Fruit fly (Drosophila melanogaster) whole organism, embryonic: ENCODE results near the gene CG14273.

Experiments used
- CG10147 ChIP-seq: fragments of 200-800 bp; sonication (Bioruptor generic); optimal IDR thresholded peaks from 2 replicates; lab custom pipeline; 2019; ENCODE audit warnings: missing biosample characterization, mild to moderate bottlenecking, missing genetic modification characterization, moderate library complexity
- CG10959 ChIP-seq: fragments of 200-800 bp; sonication (Bioruptor generic); IDR thresholded peaks from 2 replicates; pipeline ENCODE4 v1.3.6; 2022; ENCODE audit warnings: missing biosample characterization, missing genetic modification characterization
- CG12219 ChIP-seq: fragments of 200-800 bp; sonication (Bioruptor generic); optimal IDR thresholded peaks from 3 replicates; lab custom pipeline; 2018; ENCODE audit warnings: missing biosample characterization, mild to moderate bottlenecking, missing genetic modification characterization
- CG13123 ChIP-seq: fragments of 200-800 bp; sonication (Bioruptor generic); optimal IDR thresholded peaks from 2 replicates; lab custom pipeline; 2016; ENCODE audit warnings: missing biosample characterization, missing genetic modification characterization
- CG15011 ChIP-seq: fragments of 200-800 bp; sonication (Bioruptor generic); optimal IDR thresholded peaks from 3 replicates; lab custom pipeline; 2018; ENCODE audit warnings: missing biosample characterization, mild to moderate bottlenecking, missing genetic modification characterization
- CG15073 ChIP-seq: fragments of 200-800 bp; sonication (Bioruptor generic); optimal IDR thresholded peaks from 2 replicates; lab custom pipeline; 2016; ENCODE audit warnings: missing biosample characterization, missing genetic modification characterization
- CG15696 ChIP-seq: fragments of 200-800 bp; sonication (Bioruptor generic); optimal IDR thresholded peaks from 2 replicates; lab custom pipeline; 2019; ENCODE audit warnings: missing biosample characterization, mild to moderate bottlenecking, missing genetic modification characterization, moderate library complexity
- CG1602 ChIP-seq: fragments of 200-800 bp; sonication (Bioruptor generic); optimal IDR thresholded peaks from 3 replicates; lab custom pipeline; 2016; ENCODE audit warnings: missing biosample characterization, missing genetic modification characterization
- CG17385 ChIP-seq: fragments of 200-800 bp; sonication (Bioruptor generic); optimal IDR thresholded peaks from 3 replicates; lab custom pipeline; 2018; ENCODE audit warnings: missing biosample characterization, mild to moderate bottlenecking, missing genetic modification characterization
- CG18599 ChIP-seq: fragments of 200-800 bp; sonication (Bioruptor generic); optimal IDR thresholded peaks from 3 replicates; lab custom pipeline; 2017; ENCODE audit warnings: missing biosample characterization, missing genetic modification characterization, mild to moderate bottlenecking, moderate library complexity, missing genetic modification reagents
- CG30431 ChIP-seq: fragments of 200-800 bp; sonication (Bioruptor generic); optimal IDR thresholded peaks from 2 replicates; lab custom pipeline; 2017; ENCODE audit warnings: missing biosample characterization, missing genetic modification characterization
- CG34376 ChIP-seq: fragments of 200-800 bp; sonication (Bioruptor generic); optimal IDR thresholded peaks from 2 replicates; lab custom pipeline; 2018; ENCODE audit warnings: missing biosample characterization, mild to moderate bottlenecking, missing genetic modification characterization
- CG34422 ChIP-seq: fragments of 200-800 bp; sonication (Bioruptor generic); IDR thresholded peaks from 3 replicates; pipeline ENCODE4 v1.3.6; 2022; ENCODE audit warnings: missing biosample characterization, missing genetic modification characterization
- CG3838 ChIP-seq: fragments of 200-800 bp; sonication (Bioruptor generic); optimal IDR thresholded peaks from 3 replicates; lab custom pipeline; 2016; ENCODE audit warnings: missing biosample characterization, missing genetic modification characterization
- CG42726 ChIP-seq: fragments of 200-800 bp; sonication (Bioruptor generic); IDR thresholded peaks from 2 replicates; pipeline ENCODE4 v1.3.6; 2022; ENCODE audit warnings: missing biosample characterization, missing genetic modification characterization; ENCODE audit not compliant: partially characterized antibody
- CG4730 ChIP-seq: fragments of 200-800 bp; sonication (Bioruptor generic); IDR thresholded peaks from 2 replicates; pipeline ENCODE4 v1.3.6; 2022; ENCODE audit warnings: missing biosample characterization, missing genetic modification characterization
- CG6683 ChIP-seq: fragments of 200-800 bp; sonication (Bioruptor generic); optimal IDR thresholded peaks from 2 replicates; lab custom pipeline; 2017; ENCODE audit warnings: missing biosample characterization, mild to moderate bottlenecking, missing genetic modification characterization, missing genetic modification reagents
- CG8089 ChIP-seq: fragments of 200-800 bp; sonication (Bioruptor generic); optimal IDR thresholded peaks from 3 replicates; lab custom pipeline; 2016; ENCODE audit warnings: missing biosample characterization, missing genetic modification characterization
- CG8388 ChIP-seq: fragments of 200-800 bp; sonication (Bioruptor generic); optimal IDR thresholded peaks from 2 replicates; lab custom pipeline; 2019; ENCODE audit warnings: missing biosample characterization, mild to moderate bottlenecking, missing genetic modification characterization, moderate library complexity
- CG9437 ChIP-seq: fragments of 200-800 bp; sonication (Bioruptor generic); optimal IDR thresholded peaks from 2 replicates; lab custom pipeline; 2018; ENCODE audit warnings: missing biosample characterization, mild to moderate bottlenecking, missing genetic modification characterization
- CkIIα-i1 ChIP-seq: fragments of 200-800 bp; sonication (Bioruptor generic); IDR thresholded peaks from 2 replicates; pipeline ENCODE4 v1.3.6; 2022; ENCODE audit warnings: missing biosample characterization, missing genetic modification characterization
- E2f2 ChIP-seq: fragments of 200-800 bp; sonication (Bioruptor generic); IDR thresholded peaks from 2 replicates; pipeline ENCODE4 v1.3.6; 2022; ENCODE audit warnings: missing biosample characterization, missing genetic modification characterization
- H15 ChIP-seq: fragments of 200-800 bp; sonication (Bioruptor generic); IDR thresholded peaks from 3 replicates; pipeline ENCODE4 v1.3.6; 2022; ENCODE audit warnings: missing biosample characterization, missing genetic modification characterization
- H2.0 ChIP-seq: fragments of 200-800 bp; sonication (Bioruptor generic); IDR thresholded peaks from 2 replicates; pipeline ENCODE4 v1.3.6; 2022; ENCODE audit warnings: missing biosample characterization, missing genetic modification characterization
- HLH3B ChIP-seq: fragments of 200-800 bp; sonication (Bioruptor generic); IDR thresholded peaks from 2 replicates; pipeline ENCODE4 v1.3.6; 2022; ENCODE audit warnings: missing biosample characterization, missing genetic modification characterization
- Six4 ChIP-seq: fragments of 200-800 bp; sonication (Bioruptor generic); optimal IDR thresholded peaks from 2 replicates; lab custom pipeline; 2016; ENCODE audit warnings: missing biosample characterization, missing genetic modification characterization
- YL-1 ChIP-seq: fragments of 200-800 bp; sonication (Bioruptor generic); optimal IDR thresholded peaks from 3 replicates; lab custom pipeline; 2017; ENCODE audit warnings: missing biosample characterization, mild to moderate bottlenecking, missing genetic modification characterization
- bcd ChIP-seq: fragments of 200-800 bp; sonication (Bioruptor generic); optimal IDR thresholded peaks from 2 replicates; lab custom pipeline; 2017; ENCODE audit warnings: missing biosample characterization, mild to moderate bottlenecking, missing genetic modification characterization
- bowl ChIP-seq: fragments of 200-800 bp; sonication (Bioruptor generic); IDR thresholded peaks from 2 replicates; pipeline ENCODE4 v1.3.6; 2022; ENCODE audit warnings: missing biosample characterization, missing genetic modification characterization
- cato ChIP-seq: fragments of 200-800 bp; sonication (Bioruptor generic); optimal IDR thresholded peaks from 2 replicates; lab custom pipeline; 2016; ENCODE audit warnings: missing biosample characterization, missing genetic modification characterization, borderline replicate concordance
- dan ChIP-seq: fragments of 200-800 bp; sonication (Bioruptor generic); IDR thresholded peaks from 2 replicates; pipeline ENCODE4 v1.3.6; 2022; ENCODE audit warnings: missing biosample characterization, missing genetic modification characterization
- dmrt99B ChIP-seq: fragments of 200-800 bp; sonication (Bioruptor generic); optimal IDR thresholded peaks from 2 replicates; lab custom pipeline; 2018; ENCODE audit warnings: missing biosample characterization, mild to moderate bottlenecking, missing genetic modification characterization, moderate library complexity
- ems ChIP-seq: fragments of 200-800 bp; sonication (Bioruptor generic); optimal IDR thresholded peaks from 3 replicates; lab custom pipeline; 2016; ENCODE audit warnings: missing biosample characterization, missing genetic modification characterization
- fd3F ChIP-seq: fragments of 200-800 bp; sonication (Bioruptor generic); optimal IDR thresholded peaks from 2 replicates; lab custom pipeline; 2018; ENCODE audit warnings: missing biosample characterization, mild to moderate bottlenecking, missing genetic modification characterization, moderate library complexity
- fd64A ChIP-seq: fragments of 200-800 bp; sonication (Bioruptor generic); optimal IDR thresholded peaks from 3 replicates; lab custom pipeline; 2018; ENCODE audit warnings: missing biosample characterization, mild to moderate bottlenecking, missing genetic modification characterization
- gcm2 ChIP-seq: fragments of 200-800 bp; sonication (Bioruptor generic); optimal IDR thresholded peaks from 2 replicates; lab custom pipeline; 2016; ENCODE audit warnings: missing biosample characterization, missing genetic modification characterization
- gfzf ChIP-seq: fragments of 200-800 bp; sonication (Bioruptor generic); optimal IDR thresholded peaks from 2 replicates; lab custom pipeline; 2016; ENCODE audit warnings: missing biosample characterization, mild to moderate bottlenecking, missing genetic modification characterization, moderate library complexity
- gsb ChIP-seq: fragments of 200-800 bp; sonication (Bioruptor generic); IDR thresholded peaks from 2 replicates; pipeline ENCODE4 v1.3.6; 2022; ENCODE audit warnings: missing biosample characterization, missing genetic modification characterization
- ken ChIP-seq: fragments of 200-800 bp; sonication (Bioruptor generic); IDR thresholded peaks from 3 replicates; pipeline ENCODE4 v1.3.6; 2022; ENCODE audit warnings: missing biosample characterization, missing genetic modification characterization
- lab ChIP-seq: fragments of 200-800 bp; sonication (Bioruptor generic); optimal IDR thresholded peaks from 3 replicates; lab custom pipeline; 2017; ENCODE audit warnings: missing biosample characterization, missing genetic modification characterization, mild to moderate bottlenecking, moderate library complexity, missing genetic modification reagents
- mam ChIP-seq: fragments of 200-800 bp; sonication (Bioruptor generic); optimal IDR thresholded peaks from 3 replicates; lab custom pipeline; 2016; ENCODE audit warnings: missing biosample characterization, missing genetic modification characterization
- org-1 ChIP-seq: fragments of 200-800 bp; sonication (Bioruptor generic); optimal IDR thresholded peaks from 2 replicates; lab custom pipeline; 2017; ENCODE audit warnings: missing biosample characterization, missing genetic modification characterization
- p53 ChIP-seq: fragments of 200-800 bp; sonication (Bioruptor generic); optimal IDR thresholded peaks from 2 replicates; lab custom pipeline; 2016; ENCODE audit warnings: missing biosample characterization, missing genetic modification characterization
- pzg ChIP-seq: fragments of 200-800 bp; sonication (Bioruptor generic); optimal IDR thresholded peaks from 3 replicates; lab custom pipeline; 2018; ENCODE audit warnings: missing biosample characterization, mild to moderate bottlenecking, missing genetic modification characterization, moderate library complexity
- shn ChIP-seq: fragments of 200-800 bp; sonication (Bioruptor generic); optimal IDR thresholded peaks from 3 replicates; lab custom pipeline; 2016; ENCODE audit warnings: missing biosample characterization, missing genetic modification characterization
- slp2 ChIP-seq: fragments of 200-800 bp; sonication (Bioruptor generic); optimal IDR thresholded peaks from 2 replicates; lab custom pipeline; 2016; ENCODE audit warnings: missing biosample characterization, missing genetic modification characterization
- tgo ChIP-seq: fragments of 200-800 bp; sonication (Bioruptor generic); IDR thresholded peaks from 3 replicates; pipeline ENCODE4 v1.3.6; 2022; ENCODE audit warnings: missing biosample characterization, missing genetic modification characterization
- vnd ChIP-seq: fragments of 200-800 bp; sonication (Bioruptor generic); IDR thresholded peaks from 3 replicates; pipeline ENCODE4 v1.3.6; 2022; ENCODE audit warnings: missing biosample characterization, missing genetic modification characterization; ENCODE audit not compliant: partially characterized antibody
- wdn ChIP-seq: fragments of 200-800 bp; sonication (Bioruptor generic); IDR thresholded peaks from 2 replicates; pipeline ENCODE4 v1.3.6; 2022; ENCODE audit warnings: missing biosample characterization, missing genetic modification characterization

The CG14273 gene

DNA sequence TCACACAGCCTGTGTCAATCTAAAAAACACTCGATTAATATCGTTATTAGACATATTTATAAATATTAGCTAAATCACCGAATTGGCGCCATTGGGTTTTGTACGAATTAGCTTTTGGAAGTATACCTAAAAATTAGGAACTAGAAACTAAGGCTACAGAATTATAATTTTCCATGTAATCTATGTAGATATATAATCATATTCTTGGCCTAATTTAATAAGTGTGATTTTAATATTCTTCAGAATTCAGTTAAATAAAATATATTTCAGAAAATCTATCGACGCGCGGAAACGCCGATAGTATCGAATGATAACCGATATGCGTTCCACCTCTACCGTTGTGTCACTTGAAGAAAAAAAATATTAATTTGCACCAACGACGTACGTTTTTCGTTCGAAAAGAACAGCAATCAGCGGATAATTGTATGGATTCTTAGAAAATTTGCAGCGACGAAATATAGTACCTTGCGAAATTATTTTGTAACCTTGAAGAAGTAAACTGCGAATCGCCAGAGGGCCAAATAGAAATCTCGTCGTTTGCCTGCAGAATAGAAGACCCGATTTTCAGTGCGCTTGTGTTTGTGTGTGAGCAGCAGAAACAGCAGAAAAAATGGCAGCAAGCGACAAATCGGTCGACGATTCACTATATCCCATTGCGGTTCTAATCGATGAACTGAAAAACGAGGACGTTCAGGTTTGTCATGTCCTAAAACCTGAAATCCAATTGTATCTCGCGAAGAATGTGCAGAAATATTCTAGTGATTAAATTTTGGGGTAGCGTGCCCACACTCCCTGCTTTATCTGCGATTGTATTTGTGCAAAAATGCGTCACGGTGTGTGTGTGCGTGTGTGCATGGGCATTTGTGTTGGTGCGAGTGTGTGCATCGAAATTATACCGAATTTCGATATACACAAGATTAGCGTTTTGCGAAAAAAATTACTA is 23.5 kb downstream of the CG14273 start, which contains the start of gene Pp2A-29B (continued):
- TF ChIP-seq CG6683 (GFP tag; lab: Kevin White, UChicago) (no peak), pzg (GFP tag; lab: Kevin White, UChicago) (peak; percentile 64), Six4 (GFP tag; lab: Kevin White, UChicago) (no peak), HLH3B (no peak), H15 (GFP tag; lab: Robert Waterston, UW) (no peak), CG8089 (GFP tag; lab: Kevin White, UChicago) (no peak), CG10959 (no peak), CG13123 (GFP tag; lab: Kevin White, UChicago) (no peak), CG3838 (no peak), E2f2 (GFP tag; lab: Robert Waterston, UW) (peak; percentile 88), CG8388 (GFP tag; lab: Kevin White, UChicago) (no peak), tgo (no peak), wdn (no peak), YL-1 (GFP tag; lab: Kevin White, UChicago) (peak; percentile 65), bowl (GFP tag; lab: Robert Waterston, UW) (no peak), mam (GFP tag; lab: Kevin White, UChicago) (peak; percentile 25), H2.0 (no peak), dan (no peak), shn (GFP tag; lab: Kevin White, UChicago) (no peak), gfzf (GFP tag; lab: Kevin White, UChicago) (peak; percentile 52), CG34422 (GFP tag; lab: Robert Waterston, UW) (no peak; the same call in 2 of the 3 replicates), fd3F (GFP tag; lab: Kevin White, UChicago) (no peak), org-1 (GFP tag; lab: Kevin White, UChicago) (no peak), p53 (no peak), ken (GFP tag; lab: Robert Waterston, UW) (no peak), CG15073 (GFP tag; lab: Kevin White, UChicago) (no peak), gsb (GFP tag; lab: Robert Waterston, UW) (no peak), CG42726 (GFP tag; lab: Robert Waterston, UW) (peak; percentile 96), CG18599 (GFP tag; lab: Kevin White, UChicago) (no peak), CG34376 (GFP tag; lab: Kevin White, UChicago) (peak; percentile 21), CG4730 (no peak), fd64A (no peak), CG9437 (GFP tag; lab: Kevin White, UChicago) (peak; percentile 35), cato (GFP tag; lab: Kevin White, UChicago) (no peak), lab (peak; percentile 15), CG15011 (GFP tag; lab: Kevin White, UChicago) (no peak), bcd (GFP tag; lab: Kevin White, UChicago) (peak; percentile 20), CG10147 (GFP tag; lab: Kevin White, UChicago) (no peak), vnd (GFP tag; lab: Robert Waterston, UW) (peak; percentile 100), CG1602 (GFP tag; lab: Kevin White, UChicago) (no peak), CG15696 (peak; percentile 35), CG30431 (no peak), slp2 (no peak), CG17385 (GFP tag; lab: Kevin White, UChicago) (peak; percentile 6), gcm2 (no peak), ems (GFP tag; lab: Kevin White, UChicago) (no peak), CkIIα-i1 (GFP tag; lab: Robert Waterston, UW) (no peak), dmrt99B (tag; lab: Kevin White, UChicago) (no peak), CG12219 (GFP tag; lab: Kevin White, UChicago) (no peak)
